Worm (Caenorhabditis elegans) whole organism, L2 larva: ENCODE results near the gene klp-7.

ENCODE experiments used
- C34F6.9 ChIP-seq: fragments of 150-350 bp; optimal IDR thresholded peaks from 2 replicates; lab custom pipeline; 2014; ENCODE audit warnings: missing biosample characterization, missing genetic modification characterization
- F13H6.1 ChIP-seq: sonication (generic microtip); optimal IDR thresholded peaks from 2 replicates; lab custom pipeline; 2016; ENCODE audit warnings: missing genetic modification characterization, missing compliant biosample characterization
- Y55F3AM.14 ChIP-seq: fragments of 200-800 bp; sonication (Bioruptor generic); optimal IDR thresholded peaks from 2 replicates; lab custom pipeline; 2018; ENCODE audit warnings: mild to moderate bottlenecking, missing genetic modification characterization, missing compliant biosample characterization
- ZK546.5 ChIP-seq: sonication (generic microtip); optimal IDR thresholded peaks from 2 replicates; lab custom pipeline; 2017; ENCODE audit warnings: missing biosample characterization, missing genetic modification characterization
- alr-1 ChIP-seq: fragments of 150-350 bp; optimal IDR thresholded peaks from 2 replicates; lab custom pipeline; 2014; ENCODE audit warnings: missing biosample characterization, missing genetic modification characterization
- aly-2 ChIP-seq: fragments of 150-350 bp; optimal IDR thresholded peaks from 2 replicates; lab custom pipeline; 2014; ENCODE audit warnings: missing biosample characterization, missing genetic modification characterization
- ama-1 ChIP-seq: fragments of 150-350 bp; optimal IDR thresholded peaks from 2 replicates; lab custom pipeline; 2018; ENCODE audit warnings: inconsistent platforms
- blmp-1 ChIP-seq: sonication (generic microtip); optimal IDR thresholded peaks from 2 replicates; lab custom pipeline; 2017; ENCODE audit warnings: missing genetic modification characterization, mild to moderate bottlenecking, missing compliant biosample characterization, antibody characterized with exemption, moderate library complexity; ENCODE audit not compliant: insufficient read depth
- ceh-16 ChIP-seq: fragments of 150-350 bp; optimal IDR thresholded peaks from 2 replicates; lab custom pipeline; 2014; ENCODE audit warnings: missing biosample characterization, missing genetic modification characterization
- ceh-82 ChIP-seq: fragments of 150-350 bp; optimal IDR thresholded peaks from 2 replicates; lab custom pipeline; 2014; ENCODE audit warnings: missing biosample characterization, missing genetic modification characterization
- crh-2 ChIP-seq: sonication (generic microtip); optimal IDR thresholded peaks from 2 replicates; lab custom pipeline; 2017; ENCODE audit warnings: missing biosample characterization, missing genetic modification characterization
- dmd-4 ChIP-seq: sonication (generic microtip); optimal IDR thresholded peaks from 2 replicates; lab custom pipeline; 2017; ENCODE audit warnings: missing biosample characterization, missing genetic modification characterization
- egl-27 ChIP-seq: sonication (generic microtip); optimal IDR thresholded peaks from 3 replicates; lab custom pipeline; 2017; ENCODE audit warnings: missing biosample characterization, missing genetic modification reagents, missing genetic modification characterization
- elt-1 ChIP-seq: fragments of 150-350 bp; optimal IDR thresholded peaks from 2 replicates; lab custom pipeline; 2014; ENCODE audit warnings: missing biosample characterization, missing genetic modification characterization
- elt-3 ChIP-seq: sonication (generic microtip); optimal IDR thresholded peaks from 2 replicates; lab custom pipeline; 2017; ENCODE audit warnings: missing biosample characterization, missing genetic modification characterization
- fos-1 ChIP-seq: fragments of 150-350 bp; optimal IDR thresholded peaks from 2 replicates; lab custom pipeline; 2014; ENCODE audit warnings: missing biosample characterization, missing genetic modification characterization
- gmeb-1 ChIP-seq: fragments of 150-350 bp; optimal IDR thresholded peaks from 2 replicates; lab custom pipeline; 2014; ENCODE audit warnings: missing biosample characterization, missing genetic modification characterization
- lin-11 ChIP-seq: fragments of 150-350 bp; sonication (generic microtip); optimal IDR thresholded peaks from 2 replicates; lab custom pipeline; 2014; ENCODE audit warnings: missing biosample characterization, missing genetic modification characterization, inconsistent platforms, mixed read lengths
- lin-13 ChIP-seq: fragments of 150-350 bp; optimal IDR thresholded peaks from 2 replicates; lab custom pipeline; 2014; ENCODE audit warnings: missing biosample characterization, missing genetic modification reagents, missing genetic modification characterization
- lin-39 ChIP-seq: fragments of 150-350 bp; optimal IDR thresholded peaks from 2 replicates; lab custom pipeline; 2014; ENCODE audit warnings: missing biosample characterization, missing genetic modification reagents, missing genetic modification characterization
- lsy-2 ChIP-seq, 2 experiments: fragments of 150-350 bp in 1 of 2; sonication (generic microtip) in 1 of 2; optimal IDR thresholded peaks; 2 replicates each; lab custom pipeline; 2014 to 2017; ENCODE audit warnings: missing biosample characterization in 2 of 2, missing genetic modification characterization in 2 of 2
- mdl-1 ChIP-seq, 2 experiments: fragments of 150-350 bp in 1 of 2; sonication (generic microtip) in 1 of 2; optimal IDR thresholded peaks; 2 replicates each; lab custom pipeline; 2017; ENCODE audit warnings: missing biosample characterization in 2 of 2, missing genetic modification characterization in 2 of 2
- nhr-11 ChIP-seq: fragments of 150-350 bp; optimal IDR thresholded peaks from 2 replicates; lab custom pipeline; 2014; ENCODE audit warnings: missing biosample characterization, missing genetic modification characterization
- nhr-12 ChIP-seq: fragments of 150-350 bp; optimal IDR thresholded peaks from 2 replicates; lab custom pipeline; 2014; ENCODE audit warnings: missing biosample characterization, missing genetic modification characterization
- nhr-129 ChIP-seq: fragments of 150-350 bp; optimal IDR thresholded peaks from 2 replicates; lab custom pipeline; 2014; ENCODE audit warnings: missing biosample characterization, missing genetic modification characterization
- nhr-21 ChIP-seq: fragments of 150-350 bp; optimal IDR thresholded peaks from 2 replicates; lab custom pipeline; 2014; ENCODE audit warnings: missing biosample characterization, missing genetic modification characterization
- nhr-23 ChIP-seq: fragments of 150-350 bp; optimal IDR thresholded peaks from 2 replicates; lab custom pipeline; 2014; ENCODE audit warnings: missing biosample characterization, missing genetic modification reagents, missing genetic modification characterization
- nhr-237 ChIP-seq: fragments of 150-350 bp; optimal IDR thresholded peaks from 2 replicates; lab custom pipeline; 2014; ENCODE audit warnings: missing biosample characterization, missing genetic modification characterization
- nhr-25 ChIP-seq: fragments of 150-350 bp; sonication (generic microtip); optimal IDR thresholded peaks from 3 replicates; lab custom pipeline; 2014; ENCODE audit warnings: missing biosample characterization, missing genetic modification characterization
- peb-1 ChIP-seq: fragments of 150-350 bp; optimal IDR thresholded peaks from 2 replicates; lab custom pipeline; 2014; ENCODE audit warnings: missing biosample characterization, missing genetic modification characterization
- sem-4 ChIP-seq: fragments of 150-350 bp; optimal IDR thresholded peaks from 2 replicates; lab custom pipeline; 2014; ENCODE audit warnings: missing biosample characterization, missing genetic modification reagents, missing genetic modification characterization
- skn-1 ChIP-seq: sonication (generic microtip); optimal IDR thresholded peaks from 2 replicates; lab custom pipeline; 2017; ENCODE audit warnings: missing biosample characterization, missing genetic modification characterization
- sma-3 ChIP-seq: sonication (generic microtip); optimal IDR thresholded peaks from 2 replicates; lab custom pipeline; 2016; ENCODE audit warnings: missing genetic modification reagents, missing genetic modification characterization, missing compliant biosample characterization
- sma-9 ChIP-seq, 2 experiments: fragments of 150-350 bp in 1 of 2; sonication (generic microtip) in 1 of 2; optimal IDR thresholded peaks; 2 replicates each; lab custom pipeline; 2014 to 2016; ENCODE audit warnings: missing genetic modification characterization in 2 of 2, mild to moderate bottlenecking in 1 of 2, missing biosample characterization in 1 of 2, missing compliant biosample characterization in 1 of 2, missing genetic modification reagents in 1 of 2, moderate library complexity in 1 of 2
- unc-39 ChIP-seq: fragments of 150-350 bp; optimal IDR thresholded peaks from 2 replicates; lab custom pipeline; 2014; ENCODE audit warnings: missing biosample characterization, missing genetic modification characterization
- unc-55 ChIP-seq: fragments of 150-350 bp; sonication (generic microtip); optimal IDR thresholded peaks from 3 replicates; lab custom pipeline; 2014; ENCODE audit warnings: missing biosample characterization, missing genetic modification reagents, missing genetic modification characterization
- unc-62 ChIP-seq: fragments of 150-350 bp; optimal IDR thresholded peaks from 2 replicates; lab custom pipeline; 2014; ENCODE audit warnings: missing biosample characterization, missing genetic modification reagents, missing genetic modification characterization
- zag-1 ChIP-seq: fragments of 150-350 bp; optimal IDR thresholded peaks from 2 replicates; lab custom pipeline; 2014; ENCODE audit warnings: missing biosample characterization, missing genetic modification characterization
- ztf-4 ChIP-seq: fragments of 150-350 bp; optimal IDR thresholded peaks from 2 replicates; lab custom pipeline; 2014; ENCODE audit warnings: missing biosample characterization, missing genetic modification characterization

klp-7 gene

ce11 chrIII:10807956-10808355, 2.2 kb downstream of the klp-7 start:
- TF ChIP-seq blmp-1 (no peak), elt-1 (tag; lab: Kevin White, UChicago) (no peak), peb-1 (tag; lab: Kevin White, UChicago) (no peak), crh-2 (tag; lab: Kevin White, UChicago) (no peak), nhr-129 (tag; lab: Kevin White, UChicago) (peak; percentile 51), fos-1 (tag; lab: Kevin White, UChicago) (peak; percentile 31), C34F6.9 (tag; lab: Kevin White, UChicago) (peak; percentile 51), unc-55 (peak; percentile 57), ama-1 (lab: Kevin White, UChicago) (no peak), lsy-2 (tag; optimal IDR thresholded peaks at IDR 0.05; lab: Kevin White, UChicago) (peak in 1 of 2 experiments; percentile 31), lin-39 (no peak), skn-1 (tag; lab: Kevin White, UChicago) (no peak), ztf-4 (tag; lab: Kevin White, UChicago) (peak; percentile 5), unc-62 (GFP tag; lab: Kevin White, UChicago) (no peak), nhr-237 (tag; lab: Kevin White, UChicago) (no peak), lin-13 (no peak), F13H6.1 (tag; lab: Kevin White, UChicago) (peak; percentile 21), aly-2 (no peak), nhr-25 (no peak), egl-27 (tag; lab: Kevin White, UChicago) (no peak), nhr-23 (tag; lab: Kevin White, UChicago) (no peak), nhr-11 (tag; lab: Kevin White, UChicago) (no peak), alr-1 (tag; lab: Kevin White, UChicago) (no peak), mdl-1 (tag; optimal IDR thresholded peaks at IDR 0.05; lab: Kevin White, UChicago) (no peak), sma-9 (GFP tag; optimal IDR thresholded peaks at IDR 0.05; lab: Kevin White, UChicago) (peak; percentile 9), sma-9 (tag; optimal IDR thresholded peaks at IDR 0.05; lab: Kevin White, UChicago) (no peak), sem-4 (tag; lab: Kevin White, UChicago) (no peak), zag-1 (no peak), elt-3 (tag; lab: Kevin White, UChicago) (no peak), lin-11 (no peak), nhr-12 (tag; lab: Kevin White, UChicago) (no peak), Y55F3AM.14 (GFP tag; lab: Kevin White, UChicago) (no peak), ZK546.5 (tag; lab: Kevin White, UChicago) (no peak), ceh-16 (tag; lab: Kevin White, UChicago) (no peak), gmeb-1 (tag; lab: Kevin White, UChicago) (no peak), unc-39 (no peak), ceh-82 (no peak)

- TF ChIP-seq lin-39 (no peak), nhr-21 (no peak), nhr-129 (tag; lab: Kevin White, UChicago) (no peak), blmp-1 (no peak), dmd-4 (tag; lab: Kevin White, UChicago) (no peak), ceh-16 (tag; lab: Kevin White, UChicago) (no peak)
Observed at ce11 chrIII:10808802-10809201, 3.1 kb downstream of the klp-7 start.

- TF ChIP-seq skn-1 (tag; lab: Kevin White, UChicago) (no peak), ceh-82 (no peak), sma-3 (GFP tag; lab: Kevin White, UChicago) (no peak)
Observed at ce11 chrIII:10809568-10809967, 3.8 kb downstream of the klp-7 start.

DNA sequence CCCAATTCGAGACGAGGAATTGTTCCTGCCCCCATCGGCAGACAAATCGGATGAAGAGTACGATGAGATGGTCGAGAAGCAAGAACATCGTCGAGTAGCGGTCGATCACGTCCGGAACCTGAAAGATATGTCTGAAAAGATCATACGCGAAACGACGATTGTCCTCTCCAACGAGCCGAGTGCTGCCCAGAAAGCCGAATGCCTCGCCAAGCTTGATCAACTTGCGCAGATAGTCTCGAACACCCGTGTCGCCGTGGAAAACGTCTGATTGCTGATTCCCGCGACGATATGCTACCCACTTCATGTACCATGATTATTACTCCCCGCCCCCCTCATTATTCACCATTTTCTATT, 4.7 kb downstream of the klp-7 start:
- TF ChIP-seq blmp-1 (no peak), ZK546.5 (tag; lab: Kevin White, UChicago) (no peak), nhr-12 (tag; lab: Kevin White, UChicago) (no peak), F13H6.1 (tag; lab: Kevin White, UChicago) (no peak), skn-1 (tag; lab: Kevin White, UChicago) (no peak), ceh-16 (tag; lab: Kevin White, UChicago) (no peak), unc-62 (GFP tag; lab: Kevin White, UChicago) (no peak), peb-1 (tag; lab: Kevin White, UChicago) (no peak)
